Fruit fly (Drosophila melanogaster) whole organism, pupa: ENCODE measurements around the gene CG11696.

Experiments used
- CG10348 ChIP-seq: fragments of 200-800 bp; sonication (Bioruptor generic); IDR thresholded peaks from 2 replicates; pipeline ENCODE4 v1.3.6; 2022; ENCODE audit warnings: missing biosample characterization, missing genetic modification characterization
- CG12605 ChIP-seq: fragments of 200-800 bp; sonication (Bioruptor generic); IDR thresholded peaks from 2 replicates; pipeline ENCODE4 v1.3.6; 2022; ENCODE audit warnings: missing biosample characterization, missing genetic modification characterization
- CG13204 ChIP-seq: fragments of 200-800 bp; sonication (Bioruptor generic); optimal IDR thresholded peaks from 2 replicates; lab custom pipeline; 2018; ENCODE audit warnings: missing biosample characterization, mild to moderate bottlenecking, missing genetic modification characterization, moderate library complexity
- CG14655 ChIP-seq: fragments of 200-800 bp; sonication (Bioruptor generic); optimal IDR thresholded peaks from 3 replicates; lab custom pipeline; 2017; ENCODE audit warnings: mild to moderate bottlenecking, missing biosample characterization, missing genetic modification reagents, missing genetic modification characterization
- CG15710 ChIP-seq: fragments of 200-800 bp; sonication (Bioruptor generic); optimal IDR thresholded peaks from 2 replicates; lab custom pipeline; 2018; ENCODE audit warnings: missing biosample characterization, mild to moderate bottlenecking, missing genetic modification characterization, moderate library complexity
- CG17806 ChIP-seq: fragments of 200-800 bp; sonication (Bioruptor generic); optimal IDR thresholded peaks from 2 replicates; lab custom pipeline; 2018; ENCODE audit warnings: missing biosample characterization, mild to moderate bottlenecking, missing genetic modification characterization, moderate library complexity
- CG32121 ChIP-seq: fragments of 200-800 bp; sonication (Bioruptor generic); IDR thresholded peaks from 2 replicates; pipeline ENCODE4 v1.3.6; 2022; ENCODE audit warnings: missing biosample characterization, missing genetic modification characterization
- CG34367 ChIP-seq: fragments of 200-800 bp; sonication (Bioruptor generic); optimal IDR thresholded peaks from 2 replicates; lab custom pipeline; 2018; ENCODE audit warnings: missing biosample characterization, mild to moderate bottlenecking, missing genetic modification characterization
- CG4496 ChIP-seq: fragments of 200-800 bp; sonication (Bioruptor generic); IDR thresholded peaks from 3 replicates; pipeline ENCODE4 v1.3.6; 2022; ENCODE audit warnings: missing biosample characterization, missing genetic modification characterization
- CG8159 ChIP-seq: fragments of 200-800 bp; sonication (Bioruptor generic); optimal IDR thresholded peaks from 3 replicates; lab custom pipeline; 2018; ENCODE audit warnings: missing biosample characterization, mild to moderate bottlenecking, missing genetic modification characterization, moderate library complexity
- CG8301 ChIP-seq: fragments of 200-800 bp; sonication (Bioruptor generic); optimal IDR thresholded peaks from 2 replicates; lab custom pipeline; 2018; ENCODE audit warnings: missing biosample characterization, mild to moderate bottlenecking, missing genetic modification characterization
- CG9948 ChIP-seq: fragments of 200-800 bp; sonication (Bioruptor generic); optimal IDR thresholded peaks from 2 replicates; lab custom pipeline; 2018; ENCODE audit warnings: missing biosample characterization, mild to moderate bottlenecking, missing genetic modification characterization, moderate library complexity
- D1 ChIP-seq: fragments of 200-800 bp; sonication (Bioruptor generic); optimal IDR thresholded peaks from 2 replicates; lab custom pipeline; 2018; ENCODE audit warnings: missing biosample characterization, mild to moderate bottlenecking, missing genetic modification characterization, moderate library complexity
- EcR ChIP-seq: fragments of 200-800 bp; sonication (Bioruptor generic); optimal IDR thresholded peaks from 3 replicates; lab custom pipeline; 2019; ENCODE audit warnings: missing biosample characterization, missing genetic modification characterization, mild to moderate bottlenecking, moderate library complexity, missing genetic modification reagents
- Ets98B ChIP-seq: fragments of 200-800 bp; sonication (Bioruptor generic); IDR thresholded peaks from 2 replicates; pipeline ENCODE4 v1.3.6; 2022; ENCODE audit warnings: missing biosample characterization, missing genetic modification characterization
- Pif1A ChIP-seq: fragments of 200-800 bp; sonication (Bioruptor generic); optimal IDR thresholded peaks from 3 replicates; lab custom pipeline; 2016; ENCODE audit warnings: missing biosample characterization, missing genetic modification characterization
- Pif1B ChIP-seq: fragments of 200-800 bp; sonication (Bioruptor generic); optimal IDR thresholded peaks from 3 replicates; lab custom pipeline; 2016; ENCODE audit warnings: missing biosample characterization, missing genetic modification characterization
- Snoo ChIP-seq: fragments of 200-800 bp; sonication (Bioruptor generic); optimal IDR thresholded peaks from 3 replicates; lab custom pipeline; 2017; ENCODE audit warnings: missing biosample characterization, mild to moderate bottlenecking, missing genetic modification characterization, inconsistent platforms
- fd96Ca ChIP-seq: fragments of 200-800 bp; sonication (Bioruptor generic); IDR thresholded peaks from 3 replicates; pipeline ENCODE4 v1.3.6; 2022; ENCODE audit warnings: missing biosample characterization, missing genetic modification characterization
- gl ChIP-seq: fragments of 200-800 bp; sonication (Bioruptor generic); optimal IDR thresholded peaks from 2 replicates; lab custom pipeline; 2018; ENCODE audit warnings: missing biosample characterization, mild to moderate bottlenecking, missing genetic modification characterization
- rn ChIP-seq: fragments of 200-800 bp; sonication (Bioruptor generic); IDR thresholded peaks from 2 replicates; pipeline ENCODE4 v1.3.6; 2022; ENCODE audit warnings: missing biosample characterization, missing genetic modification characterization

The CG11696 gene

dm6 chrX:11573529-11573928 is at the start of gene CG11696:
Gene CG11696, plus strand, starts transcription at chrX:11573731.
- TF ChIP-seq Snoo (tag; lab: Kevin White, UChicago) (no peak), rn (GFP tag; lab: Robert Waterston, UW) (no peak), CG34367 (no peak), Pif1B (GFP tag; lab: Kevin White, UChicago) (no peak), EcR (GFP tag; lab: Kevin White, UChicago) (no peak), Pif1A (GFP tag; lab: Kevin White, UChicago) (no peak), CG10348 (GFP tag; lab: Robert Waterston, UW) (no peak), CG8159 (tag; lab: Kevin White, UChicago) (no peak), CG32121 (GFP tag; lab: Robert Waterston, UW) (no peak), CG13204 (GFP tag; lab: Kevin White, UChicago) (no peak), gl (tag; lab: Kevin White, UChicago) (no peak), fd96Ca (GFP tag; lab: Robert Waterston, UW) (no peak), CG9948 (tag; lab: Kevin White, UChicago) (no peak)
- TF ChIP-seq, all 21 proteins: peak for 0

- TF ChIP-seq gl (tag; lab: Kevin White, UChicago) (no peak), CG9948 (tag; lab: Kevin White, UChicago) (no peak), CG15710 (tag; lab: Kevin White, UChicago) (no peak), CG8301 (tag; lab: Kevin White, UChicago) (no peak), CG12605 (no peak), CG32121 (GFP tag; lab: Robert Waterston, UW) (no peak), Ets98B (no peak), CG13204 (GFP tag; lab: Kevin White, UChicago) (no peak), CG4496 (GFP tag; lab: Robert Waterston, UW) (no peak), D1 (tag; lab: Kevin White, UChicago) (no peak)
These were observed 49.6 kb upstream of the CG11696 start for dm6 chrX:11523921-11524320.

dm6 chrX:11527088-11527635 is 46.4 kb upstream of the CG11696 start:
- TF ChIP-seq Pif1B (GFP tag; lab: Kevin White, UChicago) = no peak
- TF ChIP-seq EcR (GFP tag; lab: Kevin White, UChicago) = peak; percentile 11

dm6 chrX:11528026-11528702 is 45.4 kb upstream of the CG11696 start:
- TF ChIP-seq CG32121 (GFP tag; lab: Robert Waterston, UW) (peak; percentile 58; the same call in 1 of the 2 replicates), CG15710 (tag; lab: Kevin White, UChicago) (peak; percentile 83), Pif1B (GFP tag; lab: Kevin White, UChicago) (peak; percentile 46), CG17806 (peak; percentile 67), CG8159 (tag; lab: Kevin White, UChicago) (peak; percentile 80), Snoo (tag; lab: Kevin White, UChicago) (peak; percentile 36), rn (GFP tag; lab: Robert Waterston, UW) (no peak), Ets98B (peak; percentile 68), CG14655 (GFP tag; lab: Kevin White, UChicago) (peak; percentile 77), D1 (tag; lab: Kevin White, UChicago) (no peak), CG9948 (tag; lab: Kevin White, UChicago) (peak; percentile 74), CG8301 (tag; lab: Kevin White, UChicago) (peak; percentile 55), fd96Ca (GFP tag; lab: Robert Waterston, UW) (peak; percentile 72), gl (tag; lab: Kevin White, UChicago) (peak; percentile 32), CG34367 (peak; percentile 65), CG12605 (peak; percentile 61), CG4496 (GFP tag; lab: Robert Waterston, UW) (peak; percentile 77), CG10348 (GFP tag; lab: Robert Waterston, UW) (no peak), EcR (GFP tag; lab: Kevin White, UChicago) (no peak), CG13204 (GFP tag; lab: Kevin White, UChicago) (peak; percentile 51), Pif1A (GFP tag; lab: Kevin White, UChicago) (peak; percentile 61)

dm6 chrX:11531245-11531644 is 42.3 kb upstream of the CG11696 start:
- TF ChIP-seq rn (GFP tag; lab: Robert Waterston, UW) (no peak), CG12605 (peak; percentile 53; the same call in 1 of the 2 replicates), CG4496 (GFP tag; lab: Robert Waterston, UW) (peak; percentile 79), CG32121 (GFP tag; lab: Robert Waterston, UW) (peak; percentile 66), CG10348 (GFP tag; lab: Robert Waterston, UW) (no peak), Ets98B (peak; percentile 79), Pif1B (GFP tag; lab: Kevin White, UChicago) (no peak), fd96Ca (GFP tag; lab: Robert Waterston, UW) (peak; percentile 80), CG8301 (tag; lab: Kevin White, UChicago) (peak; percentile 47), CG34367 (no peak), CG14655 (GFP tag; lab: Kevin White, UChicago) (peak; percentile 60)

dm6 chrX:11542502-11542901 is 31.0 kb upstream of the CG11696 start:
- TF ChIP-seq Pif1B (GFP tag; lab: Kevin White, UChicago) (no peak), Pif1A (GFP tag; lab: Kevin White, UChicago) (no peak), CG15710 (tag; lab: Kevin White, UChicago) (peak; percentile 57), fd96Ca (GFP tag; lab: Robert Waterston, UW) (no peak), CG10348 (GFP tag; lab: Robert Waterston, UW) (no peak), CG34367 (peak; percentile 28), CG17806 (peak; percentile 28), CG8159 (tag; lab: Kevin White, UChicago) (peak; percentile 63), Snoo (tag; lab: Kevin White, UChicago) (no peak), CG13204 (GFP tag; lab: Kevin White, UChicago) (no peak), CG4496 (GFP tag; lab: Robert Waterston, UW) (no peak), EcR (GFP tag; lab: Kevin White, UChicago) (no peak), D1 (tag; lab: Kevin White, UChicago) (no peak), gl (tag; lab: Kevin White, UChicago) (no peak), CG8301 (tag; lab: Kevin White, UChicago) (peak; percentile 6), CG32121 (GFP tag; lab: Robert Waterston, UW) (no peak), Ets98B (no peak), CG14655 (GFP tag; lab: Kevin White, UChicago) (peak; percentile 59), rn (GFP tag; lab: Robert Waterston, UW) (no peak), CG12605 (no peak), CG9948 (tag; lab: Kevin White, UChicago) (peak; percentile 38)
